Worm (Caenorhabditis elegans) whole organism, L4 larva: ENCODE data around the gene T25C12.3.

Experiments
- F10B5.3 ChIP-seq: sonication (generic microtip); optimal IDR thresholded peaks from 2 replicates; lab custom pipeline; 2016; ENCODE audit warnings: mild to moderate bottlenecking, missing genetic modification characterization, missing compliant biosample characterization
- F44E2.7 ChIP-seq: fragments of 200-800 bp; sonication (Bioruptor generic); IDR thresholded peaks from 2 replicates; pipeline ENCODE4 v2.1.2; 2022; ENCODE audit warnings: missing genetic modification characterization, missing compliant biosample characterization
- F49E8.2 ChIP-seq: sonication (generic microtip); optimal IDR thresholded peaks from 2 replicates; lab custom pipeline; 2016; ENCODE audit warnings: missing compliant biosample characterization, mild to moderate bottlenecking, missing genetic modification characterization, borderline replicate concordance
- T20F7.1 ChIP-seq: fragments of 200-800 bp; sonication (Bioruptor generic); optimal IDR thresholded peaks from 2 replicates; lab custom pipeline; 2018; ENCODE audit warnings: mild to moderate bottlenecking, missing genetic modification characterization, missing compliant biosample characterization
- Y105C5A.15 ChIP-seq: fragments of 200-800 bp; sonication (Bioruptor generic); IDR thresholded peaks from 2 replicates; pipeline ENCODE4 v1.3.6; 2022; ENCODE audit warnings: missing genetic modification characterization, missing compliant biosample characterization
- Y75B8A.6 ChIP-seq: fragments of 200-800 bp; sonication (Bioruptor generic); IDR thresholded peaks from 2 replicates; pipeline ENCODE4 v1.3.6; 2022; ENCODE audit warnings: missing genetic modification reagents, missing genetic modification characterization, missing compliant biosample characterization
- arid-1 ChIP-seq: fragments of 200-800 bp; sonication (Bioruptor generic); conservative IDR thresholded peaks from 2 replicates; pipeline ENCODE4 v1.3.6; 2022; ENCODE audit warnings: missing genetic modification reagents, missing genetic modification characterization, missing compliant biosample characterization
- attf-4 ChIP-seq: sonication (generic microtip); optimal IDR thresholded peaks from 3 replicates; lab custom pipeline; 2017; ENCODE audit warnings: missing biosample characterization, missing genetic modification characterization
- ceh-44 ChIP-seq: fragments of 200-800 bp; sonication (Bioruptor generic); IDR thresholded peaks from 2 replicates; pipeline ENCODE4 v1.3.6; 2022; ENCODE audit warnings: missing genetic modification reagents, missing genetic modification characterization, missing compliant biosample characterization
- ceh-82 ChIP-seq: sonication (generic microtip); optimal IDR thresholded peaks from 2 replicates; lab custom pipeline; 2017; ENCODE audit warnings: missing biosample characterization, missing genetic modification characterization
- dmd-6 ChIP-seq: fragments of 200-800 bp; sonication (Bioruptor generic); IDR thresholded peaks from 2 replicates; pipeline ENCODE4 v1.3.6; 2022; ENCODE audit warnings: missing genetic modification reagents, missing genetic modification characterization, missing compliant biosample characterization
- dmd-8 ChIP-seq: fragments of 200-800 bp; sonication (Bioruptor generic); IDR thresholded peaks from 2 replicates; pipeline ENCODE4 v1.3.6; 2022; ENCODE audit warnings: missing genetic modification characterization, missing compliant biosample characterization
- duxl-1 ChIP-seq: sonication (generic microtip); optimal IDR thresholded peaks from 2 replicates; lab custom pipeline; 2016; ENCODE audit warnings: mild to moderate bottlenecking, missing genetic modification characterization, moderate library complexity, missing compliant biosample characterization; ENCODE audit not compliant: poor library complexity
- egl-43 ChIP-seq: fragments of 200-800 bp; sonication (Bioruptor generic); IDR thresholded peaks from 2 replicates; pipeline ENCODE4 v1.3.6; 2022; ENCODE audit warnings: missing genetic modification reagents, missing genetic modification characterization, missing compliant biosample characterization
- hmg-1.1 ChIP-seq: fragments of 200-800 bp; sonication (Bioruptor generic); IDR thresholded peaks from 2 replicates; pipeline ENCODE4 v1.3.6; 2022; ENCODE audit warnings: missing genetic modification reagents, missing genetic modification characterization, missing compliant biosample characterization
- lin-1 ChIP-seq: fragments of 200-800 bp; sonication (Bioruptor generic); IDR thresholded peaks from 2 replicates; pipeline ENCODE4 v1.3.6; 2022; ENCODE audit warnings: missing genetic modification reagents, missing genetic modification characterization, missing compliant biosample characterization
- lin-13 ChIP-seq: fragments of 150-350 bp; optimal IDR thresholded peaks from 2 replicates; lab custom pipeline; 2014; ENCODE audit warnings: missing biosample characterization, missing genetic modification reagents, missing genetic modification characterization
- lin-29 ChIP-seq: fragments of 200-800 bp; sonication (Bioruptor generic); IDR thresholded peaks from 2 replicates; pipeline ENCODE4 v1.3.6; 2022; ENCODE audit warnings: missing genetic modification reagents, missing genetic modification characterization, missing compliant biosample characterization
- lin-39 ChIP-seq: fragments of 150-350 bp; optimal IDR thresholded peaks from 2 replicates; lab custom pipeline; 2014; ENCODE audit warnings: missing biosample characterization, missing genetic modification reagents, missing genetic modification characterization
- lir-3 ChIP-seq: sonication (generic microtip); optimal IDR thresholded peaks from 2 replicates; lab custom pipeline; 2016; ENCODE audit warnings: mild to moderate bottlenecking, missing genetic modification characterization, missing compliant biosample characterization
- lsy-2 ChIP-seq, 2 experiments: fragments of 150-350 bp in 1 of 2; sonication (generic microtip) in 1 of 2; optimal IDR thresholded peaks; 2 replicates each; lab custom pipeline; 2014 to 2017; ENCODE audit warnings: missing biosample characterization in 2 of 2, missing genetic modification characterization in 2 of 2
- madf-5 ChIP-seq, 2 experiments: fragments of 200-800 bp; sonication (Bioruptor generic); IDR thresholded peaks; 2 replicates each; pipeline ENCODE4 v1.3.6; 2022; ENCODE audit warnings: missing compliant biosample characterization in 2 of 2, missing genetic modification characterization in 2 of 2
- mep-1 ChIP-seq: fragments of 150-350 bp; sonication (generic microtip); optimal IDR thresholded peaks from 3 replicates; lab custom pipeline; 2014; ENCODE audit warnings: missing biosample characterization, missing genetic modification characterization
- mes-2 ChIP-seq: sonication (generic microtip); optimal IDR thresholded peaks from 2 replicates; lab custom pipeline; 2016; ENCODE audit warnings: missing genotype, mild to moderate bottlenecking, missing genetic modification characterization, missing compliant biosample characterization; ENCODE audit not compliant: poor library complexity, severe bottlenecking
- mxl-2 ChIP-seq: fragments of 200-800 bp; sonication (Bioruptor generic); conservative IDR thresholded peaks from 2 replicates; pipeline ENCODE4 v1.3.6; 2022; ENCODE audit warnings: missing genetic modification reagents, missing genetic modification characterization, missing compliant biosample characterization
- nhr-10 ChIP-seq: fragments of 150-350 bp; optimal IDR thresholded peaks from 2 replicates; lab custom pipeline; 2014; ENCODE audit warnings: missing biosample characterization, missing genetic modification characterization
- nhr-11 ChIP-seq: fragments of 150-350 bp; optimal IDR thresholded peaks from 2 replicates; lab custom pipeline; 2014; ENCODE audit warnings: missing biosample characterization, missing genetic modification characterization
- nhr-25 ChIP-seq: sonication (generic microtip); optimal IDR thresholded peaks from 2 replicates; lab custom pipeline; 2017; ENCODE audit warnings: missing genetic modification characterization, mild to moderate bottlenecking, missing compliant biosample characterization, antibody characterized with exemption, moderate library complexity, borderline replicate concordance; ENCODE audit not compliant: insufficient read depth
- nhr-42 ChIP-seq: fragments of 200-800 bp; sonication (Bioruptor generic); IDR thresholded peaks from 2 replicates; pipeline ENCODE4 v1.3.6; 2022; ENCODE audit warnings: missing genetic modification characterization, missing compliant biosample characterization
- nhr-48 ChIP-seq: sonication (generic microtip); optimal IDR thresholded peaks from 2 replicates; lab custom pipeline; 2016; ENCODE audit warnings: mild to moderate bottlenecking, missing genetic modification characterization, missing compliant biosample characterization
- nhr-76 ChIP-seq: fragments of 150-350 bp; optimal IDR thresholded peaks from 2 replicates; lab custom pipeline; 2014; ENCODE audit warnings: missing biosample characterization, missing genetic modification characterization
- pha-4 ChIP-seq, 2 experiments: fragments of 150-350 bp in 1 of 2; fragments of 200-800 bp in 1 of 2; sonication (Bioruptor generic) in 1 of 2; IDR thresholded peaks in 1 of 2; optimal IDR thresholded peaks in 1 of 2; 2 replicates each; pipeline versions ENCODE4 v1.3.6 to Lab custom; 2014 to 2022; ENCODE audit warnings: missing genetic modification characterization in 2 of 2, missing genetic modification reagents in 2 of 2, missing biosample characterization in 1 of 2, missing compliant biosample characterization in 1 of 2
- php-3 ChIP-seq: fragments of 200-800 bp; sonication (Bioruptor generic); IDR thresholded peaks from 2 replicates; pipeline ENCODE4 v1.3.6; 2022; ENCODE audit warnings: missing genetic modification reagents, missing genetic modification characterization, missing compliant biosample characterization
- pqm-1 ChIP-seq: sonication (generic microtip); optimal IDR thresholded peaks from 2 replicates; lab custom pipeline; 2017; ENCODE audit warnings: missing biosample characterization, missing genetic modification characterization
- sdz-12 ChIP-seq: fragments of 200-800 bp; sonication (Bioruptor generic); optimal IDR thresholded peaks from 2 replicates; lab custom pipeline; 2018; ENCODE audit warnings: mild to moderate bottlenecking, missing genetic modification characterization, missing compliant biosample characterization
- snpc-4 ChIP-seq: fragments of 150-350 bp; optimal IDR thresholded peaks from 2 replicates; lab custom pipeline; 2014; ENCODE audit warnings: missing biosample characterization, missing genetic modification characterization
- spr-1 ChIP-seq: sonication (generic microtip); optimal IDR thresholded peaks from 2 replicates; lab custom pipeline; 2016; ENCODE audit warnings: mild to moderate bottlenecking, missing genetic modification characterization, missing compliant biosample characterization
- unc-39 ChIP-seq: sonication (generic microtip); optimal IDR thresholded peaks from 2 replicates; lab custom pipeline; 2017; ENCODE audit warnings: missing biosample characterization, missing genetic modification characterization
- unc-62 ChIP-seq, 3 experiments: fragments of 150-350 bp in 1 of 3; sonication (generic microtip); optimal IDR thresholded peaks in 2 of 3; peaks in 1 of 3; 1 replicate in 1 of 3; 2 replicates in 2 of 3; lab custom pipeline; 2014 to 2017; ENCODE audit warnings: missing biosample characterization in 3 of 3, missing genetic modification characterization in 3 of 3, missing genetic modification reagents in 3 of 3, missing genotype in 1 of 3
- vab-7 ChIP-seq: fragments of 200-800 bp; sonication (Bioruptor generic); IDR thresholded peaks from 2 replicates; pipeline ENCODE4 v1.3.6; 2022; ENCODE audit warnings: missing genetic modification reagents, missing genetic modification characterization, missing compliant biosample characterization
- zfp-2 ChIP-seq: sonication (generic microtip); optimal IDR thresholded peaks from 2 replicates; lab custom pipeline; 2016; ENCODE audit warnings: mild to moderate bottlenecking, missing genetic modification characterization, missing compliant biosample characterization
- ztf-11 ChIP-seq: fragments of 150-350 bp; optimal IDR thresholded peaks from 2 replicates; lab custom pipeline; 2014; ENCODE audit warnings: missing biosample characterization, missing genetic modification characterization

T25C12.3 gene

ce11 chrX:11456665-11457064 is 43.1 kb downstream of the T25C12.3 start:
- TF ChIP-seq unc-62 (GFP tag; optimal IDR thresholded peaks at IDR 0.05 in 1 of 2; lab: Kevin White, UChicago), result peak in 1 of 2 experiments; percentile 91
- no peak for TF ChIP-seq unc-62 (tag; optimal IDR thresholded peaks at IDR 0.05; lab: Kevin White, UChicago)
- TF ChIP-seq ztf-11, result no peak

ce11 chrX:11454231-11454630 is 45.6 kb downstream of the T25C12.3 start, which contains the start of gene F48C5.2:
Gene F48C5.2 (minus strand): TSS chrX:11454331.
- TF ChIP-seq nhr-76 (tag; lab: Kevin White, UChicago) (no peak), zfp-2 (tag; lab: Kevin White, UChicago) (no peak), dmd-8 (no peak), nhr-25 (tag; lab: Kevin White, UChicago) (no peak), mxl-2 (GFP tag; lab: Robert Waterston, UW) (no peak), F10B5.3 (tag; lab: Kevin White, UChicago) (no peak), hmg-1.1 (GFP tag; lab: Robert Waterston, UW) (no peak), php-3 (no peak), F49E8.2 (tag; lab: Kevin White, UChicago) (no peak), vab-7 (no peak)
- TF ChIP-seq, all 104 proteins: peak for 0

ce11 chrX:11452316-11452715 is 47.5 kb downstream of the T25C12.3 start:
- peak in 1 of 2 experiments; percentile 28 for TF ChIP-seq unc-62 (GFP tag; optimal IDR thresholded peaks at IDR 0.05 in 1 of 2; lab: Kevin White, UChicago)
- TF ChIP-seq unc-62 (tag; optimal IDR thresholded peaks at IDR 0.05; lab: Kevin White, UChicago), result no peak
- no peak for TF ChIP-seq ceh-82 (tag; lab: Kevin White, UChicago)
- TF ChIP-seq, all 104 proteins: peak for 1

- TF ChIP-seq pha-4 (GFP tag; IDR thresholded peaks at IDR 0.05; lab: Robert Waterston, UW), result no peak
- TF ChIP-seq pha-4 (tag; optimal IDR thresholded peaks at IDR 0.05; lab: Kevin White, UChicago), result no peak
- no peak for TF ChIP-seq nhr-42 (GFP tag; lab: Robert Waterston, UW)
- no peak for TF ChIP-seq lin-39 (tag; lab: Kevin White, UChicago)
- no peak for TF ChIP-seq php-3
- TF ChIP-seq lin-1, result no peak
- TF ChIP-seq sdz-12 (GFP tag; lab: Kevin White, UChicago), result no peak
- no peak for TF ChIP-seq Y75B8A.6 (GFP tag; lab: Robert Waterston, UW)
- TF ChIP-seq egl-43 (GFP tag; lab: Robert Waterston, UW), result no peak
- TF ChIP-seq mes-2, result no peak
- TF ChIP-seq F49E8.2 (tag; lab: Kevin White, UChicago), result no peak
- no peak for TF ChIP-seq F10B5.3 (tag; lab: Kevin White, UChicago)
- no peak for TF ChIP-seq lir-3 (tag; lab: Kevin White, UChicago)
- TF ChIP-seq nhr-10 (tag; lab: Kevin White, UChicago), result no peak
- no peak for TF ChIP-seq spr-1 (tag; lab: Kevin White, UChicago)
- TF ChIP-seq snpc-4 (tag; lab: Kevin White, UChicago), result no peak
- no peak for TF ChIP-seq lin-29 (GFP tag; lab: Robert Waterston, UW)
- TF ChIP-seq, all 104 proteins: peak for 0
Observed at ce11 chrX:11450261-11450660, 49.5 kb downstream of the T25C12.3 start.

- TF ChIP-seq lsy-2 (tag; optimal IDR thresholded peaks at IDR 0.05; lab: Kevin White, UChicago), result no peak
- no peak for TF ChIP-seq F44E2.7 (GFP tag; lab: Robert Waterston, UW)
- TF ChIP-seq lir-3 (tag; lab: Kevin White, UChicago), result no peak
- TF ChIP-seq duxl-1 (tag; lab: Kevin White, UChicago), result no peak
- no peak for TF ChIP-seq nhr-42 (GFP tag; lab: Robert Waterston, UW)
- no peak for TF ChIP-seq unc-39 (tag; lab: Kevin White, UChicago)
- TF ChIP-seq madf-5 (GFP tag; IDR thresholded peaks at IDR 0.05; lab: Robert Waterston, UW), result no peak
- TF ChIP-seq dmd-8, result no peak
- peak; percentile 74 for TF ChIP-seq dmd-6
- no peak for TF ChIP-seq nhr-11 (tag; lab: Kevin White, UChicago)
- TF ChIP-seq ceh-44 (GFP tag; lab: Robert Waterston, UW), result no peak
- TF ChIP-seq attf-4 (tag; lab: Kevin White, UChicago), result no peak
- no peak for TF ChIP-seq Y105C5A.15
- TF ChIP-seq ztf-11, result no peak
- no peak for TF ChIP-seq lin-13
- no peak for TF ChIP-seq T20F7.1 (GFP tag; lab: Kevin White, UChicago)
- TF ChIP-seq lin-29 (GFP tag; lab: Robert Waterston, UW), result no peak
- TF ChIP-seq pqm-1, result peak; percentile 66
- no peak for TF ChIP-seq arid-1 (GFP tag; lab: Robert Waterston, UW)
- TF ChIP-seq mep-1 (tag; lab: Kevin White, UChicago), result no peak
- TF ChIP-seq nhr-48 (tag; lab: Kevin White, UChicago), result peak; percentile 43
Observed at ce11 chrX:11447695-11448094, 52.1 kb downstream of the T25C12.3 start.
